Worm (Caenorhabditis elegans) whole organism, L3 larva: ENCODE measurements around the gene R07B1.6.

ENCODE experiments used
- R02D3.7 ChIP-seq: fragments of 150-350 bp; optimal IDR thresholded peaks from 2 replicates; lab custom pipeline; 2014; ENCODE audit warnings: missing biosample characterization, missing genetic modification characterization
- ceh-82 ChIP-seq: fragments of 150-350 bp; optimal IDR thresholded peaks from 2 replicates; lab custom pipeline; 2014; ENCODE audit warnings: missing biosample characterization, missing genetic modification characterization
- ceh-9 ChIP-seq: sonication (generic microtip); optimal IDR thresholded peaks from 2 replicates; lab custom pipeline; 2018; ENCODE audit warnings: missing biosample characterization, missing genetic modification characterization
- egl-27 ChIP-seq: sonication (generic microtip); optimal IDR thresholded peaks from 4 replicates; lab custom pipeline; 2017; ENCODE audit warnings: missing biosample characterization, missing genetic modification reagents, missing genetic modification characterization
- nfya-1 ChIP-seq: sonication (generic microtip); optimal IDR thresholded peaks from 2 replicates; lab custom pipeline; 2017; ENCODE audit warnings: missing genetic modification characterization, mild to moderate bottlenecking, missing compliant biosample characterization, antibody characterized with exemption, moderate library complexity; ENCODE audit not compliant: insufficient read depth
- nhr-237 ChIP-seq: fragments of 150-350 bp; optimal IDR thresholded peaks from 2 replicates; lab custom pipeline; 2014; ENCODE audit warnings: missing biosample characterization, missing genetic modification characterization
- nhr-25 ChIP-seq: sonication (generic microtip); optimal IDR thresholded peaks from 2 replicates; lab custom pipeline; 2017; ENCODE audit warnings: missing biosample characterization, missing genetic modification characterization
- pha-4 ChIP-seq: fragments of 150-350 bp; optimal IDR thresholded peaks from 2 replicates; lab custom pipeline; 2014; ENCODE audit warnings: missing biosample characterization, missing genetic modification reagents, missing genetic modification characterization
- unc-62 ChIP-seq: fragments of 150-350 bp; sonication (generic microtip); optimal IDR thresholded peaks from 4 replicates; lab custom pipeline; 2014; ENCODE audit warnings: missing biosample characterization, missing genetic modification reagents, missing genetic modification characterization
- ztf-4 ChIP-seq: fragments of 150-350 bp; optimal IDR thresholded peaks from 2 replicates; lab custom pipeline; 2014; ENCODE audit warnings: missing biosample characterization, missing genetic modification characterization

- TF ChIP-seq nhr-25 (no peak), unc-62 (no peak), ztf-4 (no peak), R02D3.7 (tag; lab: Kevin White, UChicago) (no peak), nhr-237 (no peak), ceh-82 (no peak), egl-27 (tag; lab: Kevin White, UChicago) (no peak), nfya-1 (tag; lab: Kevin White, UChicago) (no peak), ceh-9 (tag; lab: Kevin White, UChicago) (no peak), pha-4 (tag; lab: Kevin White, UChicago) (no peak)
Observed at ce11 chrX:9866355-9866754, at the start of gene R07B1.6.
